Worm (Caenorhabditis elegans): ENCODE results near the gene npp-25.
A peak's percentile ranks its signal among the peaks of the same experiment; 100 is the strongest.

npp-25 gene

ce11 chrIII:12934417-12934816, 8.6 kb upstream of the npp-25 start, which contains the start of gene epg-3:
TSS of gene epg-3 (plus strand) at chrIII:12934717.
- TF ChIP-seq dao-5 (tag; optimal IDR thresholded peaks at IDR 0.05) (no peak), him-1 (tag; optimal IDR thresholded peaks at IDR 0.05) (no peak), W03F9.2 (tag; optimal IDR thresholded peaks at IDR 0.05) (no peak)

ce11 chrIII:12932776-12933175, 7.0 kb upstream of the npp-25 start:
- no peak for TF ChIP-seq dao-5 (tag; optimal IDR thresholded peaks at IDR 0.05)
- TF ChIP-seq W03F9.2 (tag; optimal IDR thresholded peaks at IDR 0.05) = no peak
- TF ChIP-seq him-1 (tag; optimal IDR thresholded peaks at IDR 0.05) = no peak

ce11 chrIII:12931786-12932427, 6.1 kb upstream of the npp-25 start, which contains the start of gene rbm-7:
TSS of gene rbm-7 (minus strand) at chrIII:12931867.
- TF ChIP-seq W03F9.2 (tag; optimal IDR thresholded peaks at IDR 0.05) (peak; percentile 65), him-1 (tag; optimal IDR thresholded peaks at IDR 0.05) (no peak)

- TF ChIP-seq W03F9.2 (tag; optimal IDR thresholded peaks at IDR 0.05) = no peak
- TF ChIP-seq dao-5 (tag; optimal IDR thresholded peaks at IDR 0.05) = no peak
- TF ChIP-seq him-1 (tag; optimal IDR thresholded peaks at IDR 0.05) = no peak
These were observed 5.3 kb upstream of the npp-25 start for ce11 chrIII:12931108-12931507.

ce11 chrIII:12929573-12929972, 3.8 kb upstream of the npp-25 start, which contains the start of gene Y37D8A.19:
TSS of gene Y37D8A.19 (plus strand) at chrIII:12929873.
- TF ChIP-seq W03F9.2 (tag; optimal IDR thresholded peaks at IDR 0.05) (no peak), dao-5 (tag; optimal IDR thresholded peaks at IDR 0.05) (no peak), him-1 (tag; optimal IDR thresholded peaks at IDR 0.05) (no peak)

- TF ChIP-seq W03F9.2 (tag; optimal IDR thresholded peaks at IDR 0.05) = no peak
- TF ChIP-seq dao-5 (tag; optimal IDR thresholded peaks at IDR 0.05) = no peak
- TF ChIP-seq him-1 (tag; optimal IDR thresholded peaks at IDR 0.05) = no peak
These were observed 5.0 kb downstream of the npp-25 start for ce11 chrIII:12920810-12921209.

ce11 chrIII:12919882-12920281, 5.9 kb downstream of the npp-25 start:
- TF ChIP-seq W03F9.2 (tag; optimal IDR thresholded peaks at IDR 0.05) (no peak), dao-5 (tag; optimal IDR thresholded peaks at IDR 0.05) (no peak), him-1 (tag; optimal IDR thresholded peaks at IDR 0.05) (no peak)

ce11 chrIII:12918575-12918974, 7.2 kb downstream of the npp-25 start, which contains the start of gene Y37D8A.16:
TSS of gene Y37D8A.16 (minus strand) at chrIII:12918675.
- TF ChIP-seq him-1 (tag; optimal IDR thresholded peaks at IDR 0.05) (no peak), dao-5 (tag; optimal IDR thresholded peaks at IDR 0.05) (no peak), W03F9.2 (tag; optimal IDR thresholded peaks at IDR 0.05) (no peak)

ce11 chrIII:12917852-12918251, 7.9 kb downstream of the npp-25 start:
- TF ChIP-seq dao-5 (tag; optimal IDR thresholded peaks at IDR 0.05) = no peak
- TF ChIP-seq W03F9.2 (tag; optimal IDR thresholded peaks at IDR 0.05) = no peak
- no peak for TF ChIP-seq him-1 (tag; optimal IDR thresholded peaks at IDR 0.05)

- TF ChIP-seq W03F9.2 (tag; optimal IDR thresholded peaks at IDR 0.05) = no peak
- no peak for TF ChIP-seq dao-5 (tag; optimal IDR thresholded peaks at IDR 0.05)
- TF ChIP-seq him-1 (tag; optimal IDR thresholded peaks at IDR 0.05) = no peak
These were observed 9.3 kb downstream of the npp-25 start for ce11 chrIII:12916459-12916858.

- TF ChIP-seq him-1 (tag; optimal IDR thresholded peaks at IDR 0.05) (no peak), dao-5 (tag; optimal IDR thresholded peaks at IDR 0.05) (no peak), W03F9.2 (tag; optimal IDR thresholded peaks at IDR 0.05) (no peak)
These were observed 15.4 kb downstream of the npp-25 start, which contains the start of gene flp-14 for ce11 chrIII:12910365-12910764. TSS of gene flp-14 (plus strand) at chrIII:12910510.

ce11 chrIII:12907218-12907617, 18.6 kb downstream of the npp-25 start:
- TF ChIP-seq W03F9.2 (tag; optimal IDR thresholded peaks at IDR 0.05) (no peak), dao-5 (tag; optimal IDR thresholded peaks at IDR 0.05) (no peak), him-1 (tag; optimal IDR thresholded peaks at IDR 0.05) (no peak)

- TF ChIP-seq dao-5 (tag; optimal IDR thresholded peaks at IDR 0.05) (no peak), W03F9.2 (tag; optimal IDR thresholded peaks at IDR 0.05) (no peak), him-1 (tag; optimal IDR thresholded peaks at IDR 0.05) (no peak)
These were observed 19.2 kb downstream of the npp-25 start for ce11 chrIII:12906611-12907037.

- TF ChIP-seq W03F9.2 (tag; optimal IDR thresholded peaks at IDR 0.05) (peak; percentile 99), dao-5 (tag; optimal IDR thresholded peaks at IDR 0.05) (no peak), him-1 (tag; optimal IDR thresholded peaks at IDR 0.05) (peak; percentile 98)
These were observed 20.7 kb downstream of the npp-25 start, which contains the start of gene cox-5A for ce11 chrIII:12904987-12905541. TSS of gene cox-5A (plus strand) at chrIII:12905491.
